Worm (Caenorhabditis elegans) whole organism, L4 larva: Measurements from ENCODE around the gene clc-24.
A peak's percentile ranks its signal among the peaks of the same experiment; 100 is the strongest.

Source experiments
- F10B5.3 ChIP-seq: sonication (generic microtip); optimal IDR thresholded peaks from 2 replicates; lab custom pipeline; 2016; ENCODE audit warnings: mild to moderate bottlenecking, missing genetic modification characterization, missing compliant biosample characterization
- F37D6.2 ChIP-seq: sonication (generic microtip); optimal IDR thresholded peaks from 2 replicates; lab custom pipeline; 2016; ENCODE audit warnings: mild to moderate bottlenecking, missing genetic modification characterization, missing compliant biosample characterization
- F49E8.2 ChIP-seq: sonication (generic microtip); optimal IDR thresholded peaks from 2 replicates; lab custom pipeline; 2016; ENCODE audit warnings: missing compliant biosample characterization, mild to moderate bottlenecking, missing genetic modification characterization, borderline replicate concordance
- R02D3.7 ChIP-seq: fragments of 150-350 bp; sonication (generic microtip); optimal IDR thresholded peaks from 3 replicates; lab custom pipeline; 2014; ENCODE audit warnings: missing biosample characterization, missing genetic modification characterization
- T20F7.1 ChIP-seq: fragments of 200-800 bp; sonication (Bioruptor generic); optimal IDR thresholded peaks from 2 replicates; lab custom pipeline; 2018; ENCODE audit warnings: mild to moderate bottlenecking, missing genetic modification characterization, missing compliant biosample characterization
- T26A8.4 ChIP-seq: fragments of 200-800 bp; sonication (Bioruptor generic); IDR thresholded peaks from 2 replicates; pipeline ENCODE4 v1.3.6; 2022; ENCODE audit warnings: missing genetic modification characterization, missing compliant biosample characterization
- Y105C5A.15 ChIP-seq: fragments of 200-800 bp; sonication (Bioruptor generic); IDR thresholded peaks from 2 replicates; pipeline ENCODE4 v1.3.6; 2022; ENCODE audit warnings: missing genetic modification characterization, missing compliant biosample characterization
- aha-1 ChIP-seq: fragments of 150-350 bp; peaks from one replicate; lab custom pipeline; 2014; ENCODE audit warnings: missing biosample characterization, missing genetic modification characterization
- aly-2 ChIP-seq: sonication (generic microtip); optimal IDR thresholded peaks from 2 replicates; lab custom pipeline; 2018; ENCODE audit warnings: missing biosample characterization, missing genetic modification characterization
- ama-1 ChIP-seq: fragments of 150-350 bp; optimal IDR thresholded peaks from 2 replicates; lab custom pipeline; 2014; ENCODE audit warnings: inconsistent platforms, mixed read lengths
- ceh-20 ChIP-seq: fragments of 200-800 bp; sonication (Bioruptor generic); IDR thresholded peaks from 2 replicates; pipeline ENCODE4 v1.3.6; 2022; ENCODE audit warnings: missing genetic modification reagents, missing genetic modification characterization, missing compliant biosample characterization
- ceh-28 ChIP-seq: fragments of 150-350 bp; optimal IDR thresholded peaks from 2 replicates; lab custom pipeline; 2014; ENCODE audit warnings: missing biosample characterization, missing genetic modification reagents, missing genetic modification characterization
- ceh-62 ChIP-seq: sonication (generic microtip); optimal IDR thresholded peaks from 2 replicates; lab custom pipeline; 2017; ENCODE audit warnings: missing biosample characterization, missing genetic modification characterization
- ces-1 ChIP-seq: fragments of 150-350 bp; sonication (generic microtip); optimal IDR thresholded peaks from 4 replicates; lab custom pipeline; 2014; ENCODE audit warnings: missing biosample characterization, missing genetic modification reagents, missing genetic modification characterization
- cey-2 ChIP-seq: sonication (generic microtip); optimal IDR thresholded peaks from 3 replicates; lab custom pipeline; 2017; ENCODE audit warnings: missing genetic modification characterization, mild to moderate bottlenecking, missing compliant biosample characterization, antibody characterized with exemption, borderline replicate concordance; ENCODE audit not compliant: insufficient read depth
- daf-16 ChIP-seq, 3 experiments: sonication (generic microtip); optimal IDR thresholded peaks; 2 replicates each; lab custom pipeline; 2016 to 2017; ENCODE audit warnings: missing genetic modification characterization in 3 of 3, missing genetic modification reagents in 3 of 3, mild to moderate bottlenecking in 2 of 3, missing compliant biosample characterization in 2 of 3, missing biosample characterization in 1 of 3, moderate library complexity in 1 of 3
- dmd-6 ChIP-seq: fragments of 200-800 bp; sonication (Bioruptor generic); IDR thresholded peaks from 2 replicates; pipeline ENCODE4 v1.3.6; 2022; ENCODE audit warnings: missing genetic modification reagents, missing genetic modification characterization, missing compliant biosample characterization
- dmd-9 ChIP-seq: fragments of 200-800 bp; sonication (Bioruptor generic); IDR thresholded peaks from 2 replicates; pipeline ENCODE4 v1.3.6; 2022; ENCODE audit warnings: missing genetic modification reagents, missing genetic modification characterization, missing compliant biosample characterization
- dpl-1 ChIP-seq: fragments of 150-350 bp; optimal IDR thresholded peaks from 2 replicates; lab custom pipeline; 2014; ENCODE audit warnings: missing biosample characterization, missing genetic modification reagents, missing genetic modification characterization
- duxl-1 ChIP-seq: sonication (generic microtip); optimal IDR thresholded peaks from 2 replicates; lab custom pipeline; 2016; ENCODE audit warnings: mild to moderate bottlenecking, missing genetic modification characterization, moderate library complexity, missing compliant biosample characterization; ENCODE audit not compliant: poor library complexity
- dve-1 ChIP-seq: sonication (generic microtip); optimal IDR thresholded peaks from 2 replicates; lab custom pipeline; 2017; ENCODE audit warnings: antibody characterized with exemption, mild to moderate bottlenecking, missing genetic modification characterization, missing compliant biosample characterization; ENCODE audit not compliant: insufficient read depth
- egl-43 ChIP-seq: fragments of 200-800 bp; sonication (Bioruptor generic); IDR thresholded peaks from 2 replicates; pipeline ENCODE4 v1.3.6; 2022; ENCODE audit warnings: missing genetic modification reagents, missing genetic modification characterization, missing compliant biosample characterization
- hlh-11 ChIP-seq: fragments of 200-800 bp; sonication (Bioruptor generic); optimal IDR thresholded peaks from 2 replicates; lab custom pipeline; 2018; ENCODE audit warnings: mild to moderate bottlenecking, missing genetic modification characterization, missing compliant biosample characterization
- hmg-1.1 ChIP-seq: fragments of 200-800 bp; sonication (Bioruptor generic); IDR thresholded peaks from 2 replicates; pipeline ENCODE4 v1.3.6; 2022; ENCODE audit warnings: missing genetic modification reagents, missing genetic modification characterization, missing compliant biosample characterization
- lim-7 ChIP-seq: fragments of 200-800 bp; sonication (Bioruptor generic); IDR thresholded peaks from 2 replicates; pipeline ENCODE4 v1.3.6; 2022; ENCODE audit warnings: missing genetic modification characterization, missing compliant biosample characterization
- lin-1 ChIP-seq: fragments of 200-800 bp; sonication (Bioruptor generic); IDR thresholded peaks from 2 replicates; pipeline ENCODE4 v1.3.6; 2022; ENCODE audit warnings: missing genetic modification reagents, missing genetic modification characterization, missing compliant biosample characterization
- lin-13 ChIP-seq: fragments of 150-350 bp; optimal IDR thresholded peaks from 2 replicates; lab custom pipeline; 2014; ENCODE audit warnings: missing biosample characterization, missing genetic modification reagents, missing genetic modification characterization
- lin-29 ChIP-seq: fragments of 200-800 bp; sonication (Bioruptor generic); IDR thresholded peaks from 2 replicates; pipeline ENCODE4 v1.3.6; 2022; ENCODE audit warnings: missing genetic modification reagents, missing genetic modification characterization, missing compliant biosample characterization
- lin-38 ChIP-seq: fragments of 200-800 bp; sonication (Bioruptor generic); IDR thresholded peaks from 2 replicates; pipeline ENCODE4 v1.3.6; 2022; ENCODE audit warnings: missing genetic modification reagents, missing genetic modification characterization, missing compliant biosample characterization
- lin-39 ChIP-seq: fragments of 150-350 bp; optimal IDR thresholded peaks from 2 replicates; lab custom pipeline; 2014; ENCODE audit warnings: missing biosample characterization, missing genetic modification reagents, missing genetic modification characterization
- lir-3 ChIP-seq: sonication (generic microtip); optimal IDR thresholded peaks from 2 replicates; lab custom pipeline; 2016; ENCODE audit warnings: mild to moderate bottlenecking, missing genetic modification characterization, missing compliant biosample characterization
- madf-9 ChIP-seq: fragments of 200-800 bp; sonication (Bioruptor generic); conservative IDR thresholded peaks from 2 replicates; pipeline ENCODE4 v1.3.6; 2022; ENCODE audit warnings: missing genetic modification reagents, missing genetic modification characterization, missing compliant biosample characterization
- mes-2 ChIP-seq: sonication (generic microtip); optimal IDR thresholded peaks from 2 replicates; lab custom pipeline; 2016; ENCODE audit warnings: missing genotype, mild to moderate bottlenecking, missing genetic modification characterization, missing compliant biosample characterization; ENCODE audit not compliant: poor library complexity, severe bottlenecking
- nhr-237 ChIP-seq: sonication (generic microtip); optimal IDR thresholded peaks from 2 replicates; lab custom pipeline; 2017; ENCODE audit warnings: missing biosample characterization, missing genetic modification characterization
- nhr-28 ChIP-seq: fragments of 150-350 bp; optimal IDR thresholded peaks from 2 replicates; lab custom pipeline; 2014; ENCODE audit warnings: missing biosample characterization, missing genetic modification characterization
- nhr-41 ChIP-seq: fragments of 200-800 bp; sonication (Bioruptor generic); IDR thresholded peaks from 2 replicates; pipeline ENCODE4 v1.3.6; 2022; ENCODE audit warnings: missing genetic modification reagents, missing genetic modification characterization, missing compliant biosample characterization
- nhr-48 ChIP-seq: sonication (generic microtip); optimal IDR thresholded peaks from 2 replicates; lab custom pipeline; 2016; ENCODE audit warnings: mild to moderate bottlenecking, missing genetic modification characterization, missing compliant biosample characterization
- nhr-6 ChIP-seq: fragments of 150-350 bp; optimal IDR thresholded peaks from 2 replicates; lab custom pipeline; 2014; ENCODE audit warnings: missing biosample characterization, missing genetic modification characterization
- pha-4 ChIP-seq, 2 experiments: fragments of 150-350 bp in 1 of 2; fragments of 200-800 bp in 1 of 2; sonication (Bioruptor generic) in 1 of 2; IDR thresholded peaks in 1 of 2; optimal IDR thresholded peaks in 1 of 2; 2 replicates each; pipeline versions ENCODE4 v1.3.6 to Lab custom; 2014 to 2022; ENCODE audit warnings: missing genetic modification characterization in 2 of 2, missing genetic modification reagents in 2 of 2, missing biosample characterization in 1 of 2, missing compliant biosample characterization in 1 of 2
- rbr-2 ChIP-seq: sonication (generic microtip); optimal IDR thresholded peaks from 2 replicates; lab custom pipeline; 2016; ENCODE audit warnings: missing genotype, missing genetic modification characterization, missing compliant biosample characterization
- sdz-12 ChIP-seq: fragments of 200-800 bp; sonication (Bioruptor generic); optimal IDR thresholded peaks from 2 replicates; lab custom pipeline; 2018; ENCODE audit warnings: mild to moderate bottlenecking, missing genetic modification characterization, missing compliant biosample characterization
- set-16 ChIP-seq: fragments of 200-800 bp; sonication (Bioruptor generic); IDR thresholded peaks from 2 replicates; pipeline ENCODE4 v1.3.6; 2022; ENCODE audit warnings: missing genetic modification reagents, missing genetic modification characterization, missing compliant biosample characterization
- spr-1 ChIP-seq: sonication (generic microtip); optimal IDR thresholded peaks from 2 replicates; lab custom pipeline; 2016; ENCODE audit warnings: mild to moderate bottlenecking, missing genetic modification characterization, missing compliant biosample characterization
- unc-62 ChIP-seq, 3 experiments: fragments of 150-350 bp in 1 of 3; sonication (generic microtip); optimal IDR thresholded peaks in 2 of 3; peaks in 1 of 3; 1 replicate in 1 of 3; 2 replicates in 2 of 3; lab custom pipeline; 2014 to 2017; ENCODE audit warnings: missing biosample characterization in 3 of 3, missing genetic modification characterization in 3 of 3, missing genetic modification reagents in 3 of 3, missing genotype in 1 of 3
- zag-1 ChIP-seq: fragments of 150-350 bp; optimal IDR thresholded peaks from 2 replicates; lab custom pipeline; 2014; ENCODE audit warnings: missing biosample characterization, missing genetic modification characterization
- zip-11 ChIP-seq: fragments of 200-800 bp; sonication (Bioruptor generic); IDR thresholded peaks from 2 replicates; pipeline ENCODE4 v1.3.6; 2022; ENCODE audit warnings: missing genetic modification characterization, missing compliant biosample characterization
- zip-2 ChIP-seq: fragments of 150-350 bp; optimal IDR thresholded peaks from 2 replicates; lab custom pipeline; 2014; ENCODE audit warnings: missing biosample characterization, missing genetic modification characterization

clc-24 gene

ce11 chrIII:978889-979288, 30.9 kb upstream of the clc-24 start:
- no peak for TF ChIP-seq lin-39 (tag; lab: Kevin White, UChicago)
- TF ChIP-seq mes-2 (tag; lab: Kevin White, UChicago) = peak; percentile 31
- no peak for TF ChIP-seq nhr-237 (tag; lab: Kevin White, UChicago)
- TF ChIP-seq zip-11 (GFP tag; lab: Robert Waterston, UW) = no peak
- TF ChIP-seq lin-29 (GFP tag; lab: Robert Waterston, UW) = no peak
- TF ChIP-seq egl-43 (GFP tag; lab: Robert Waterston, UW) = peak; percentile 48; the same call in 1 of the 2 replicates
- no peak for TF ChIP-seq zip-2 (tag; lab: Kevin White, UChicago)
- 0 out of 2 replicates have a peak, but pooled peaks have one; percentile 21 for TF ChIP-seq lin-38 (GFP tag; lab: Robert Waterston, UW)
- TF ChIP-seq dmd-6 (GFP tag; lab: Robert Waterston, UW) = no peak
- no peak for TF ChIP-seq zag-1
- no peak for TF ChIP-seq dmd-9
- TF ChIP-seq madf-9 = no peak
- no peak for TF ChIP-seq R02D3.7 (tag; lab: Kevin White, UChicago)
- 0 out of 2 replicates have a peak, but pooled peaks have one; percentile 48 for TF ChIP-seq pha-4 (GFP tag; IDR thresholded peaks at IDR 0.05; lab: Robert Waterston, UW)
- no peak for TF ChIP-seq pha-4 (tag; optimal IDR thresholded peaks at IDR 0.05; lab: Kevin White, UChicago)
- TF ChIP-seq set-16 (GFP tag; lab: Robert Waterston, UW) = peak; percentile 90

- TF ChIP-seq aha-1 (tag; lab: Kevin White, UChicago) (peak; percentile 96), lim-7 (GFP tag; lab: Robert Waterston, UW) (no peak), T20F7.1 (no peak), nhr-6 (tag; lab: Kevin White, UChicago) (peak; percentile 17), T26A8.4 (GFP tag; lab: Robert Waterston, UW) (no peak), rbr-2 (tag; lab: Kevin White, UChicago) (no peak), nhr-48 (tag; lab: Kevin White, UChicago) (no peak), F49E8.2 (tag; lab: Kevin White, UChicago) (no peak), aly-2 (no peak), cey-2 (tag; lab: Kevin White, UChicago) (no peak), madf-9 (no peak), ceh-62 (tag; lab: Kevin White, UChicago) (no peak), dpl-1 (peak; percentile 15), sdz-12 (GFP tag; lab: Kevin White, UChicago) (no peak), nhr-28 (tag; lab: Kevin White, UChicago) (peak; percentile 28), nhr-41 (GFP tag; lab: Robert Waterston, UW) (no peak), unc-62 (GFP tag; optimal IDR thresholded peaks at IDR 0.05 in 1 of 2; lab: Kevin White, UChicago) (peak in 1 of 2 experiments; percentile 33), unc-62 (tag; optimal IDR thresholded peaks at IDR 0.05; lab: Kevin White, UChicago) (no peak), hlh-11 (peak; percentile 34), lir-3 (no peak), zip-11 (GFP tag; lab: Robert Waterston, UW) (no peak), lin-13 (GFP tag; lab: Kevin White, UChicago) (peak; percentile 18), dve-1 (peak; percentile 19), zip-2 (tag; lab: Kevin White, UChicago) (no peak), spr-1 (no peak), ces-1 (no peak), mes-2 (tag; lab: Kevin White, UChicago) (peak; percentile 28), hmg-1.1 (peak; percentile 59), ceh-28 (peak; percentile 59), daf-16 (GFP tag; optimal IDR thresholded peaks at IDR 0.05; lab: Kevin White, UChicago) (no peak), daf-16 (tag; optimal IDR thresholded peaks at IDR 0.05; lab: Kevin White, UChicago) (peak; percentile 50), F10B5.3 (tag; lab: Kevin White, UChicago) (no peak), Y105C5A.15 (GFP tag; lab: Robert Waterston, UW) (no peak), F37D6.2 (no peak), lin-29 (GFP tag; lab: Robert Waterston, UW) (no peak), duxl-1 (tag; lab: Kevin White, UChicago) (peak; percentile 55), ama-1 (lab: Kevin White, UChicago) (no peak), dmd-9 (no peak), zag-1 (no peak), ceh-20 (GFP tag; lab: Robert Waterston, UW) (no peak), lin-1 (GFP tag; lab: Robert Waterston, UW) (no peak)
Measured at ce11 chrIII:981960-982359, 27.9 kb upstream of the clc-24 start.
